Worm (Caenorhabditis elegans) whole organism, L2 larva: ENCODE data around the gene mthf-1.

Source experiments
- C34F6.9 ChIP-seq: fragments of 150-350 bp; optimal IDR thresholded peaks from 2 replicates; lab custom pipeline; 2014; ENCODE audit warnings: missing biosample characterization, missing genetic modification characterization
- R02D3.7 ChIP-seq: fragments of 150-350 bp; optimal IDR thresholded peaks from 2 replicates; lab custom pipeline; 2014; ENCODE audit warnings: missing biosample characterization, missing genetic modification characterization
- Y55F3AM.14 ChIP-seq: fragments of 200-800 bp; sonication (Bioruptor generic); optimal IDR thresholded peaks from 2 replicates; lab custom pipeline; 2018; ENCODE audit warnings: mild to moderate bottlenecking, missing genetic modification characterization, missing compliant biosample characterization
- aly-2 ChIP-seq: fragments of 150-350 bp; optimal IDR thresholded peaks from 2 replicates; lab custom pipeline; 2014; ENCODE audit warnings: missing biosample characterization, missing genetic modification characterization
- ama-1 ChIP-seq: fragments of 150-350 bp; optimal IDR thresholded peaks from 2 replicates; lab custom pipeline; 2018; ENCODE audit warnings: inconsistent platforms
- ceh-16 ChIP-seq: fragments of 150-350 bp; optimal IDR thresholded peaks from 2 replicates; lab custom pipeline; 2014; ENCODE audit warnings: missing biosample characterization, missing genetic modification characterization
- crh-2 ChIP-seq: sonication (generic microtip); optimal IDR thresholded peaks from 2 replicates; lab custom pipeline; 2017; ENCODE audit warnings: missing biosample characterization, missing genetic modification characterization
- egl-27 ChIP-seq: sonication (generic microtip); optimal IDR thresholded peaks from 3 replicates; lab custom pipeline; 2017; ENCODE audit warnings: missing biosample characterization, missing genetic modification reagents, missing genetic modification characterization
- elt-1 ChIP-seq: fragments of 150-350 bp; optimal IDR thresholded peaks from 2 replicates; lab custom pipeline; 2014; ENCODE audit warnings: missing biosample characterization, missing genetic modification characterization
- elt-3 ChIP-seq: sonication (generic microtip); optimal IDR thresholded peaks from 2 replicates; lab custom pipeline; 2017; ENCODE audit warnings: missing biosample characterization, missing genetic modification characterization
- fos-1 ChIP-seq: fragments of 150-350 bp; optimal IDR thresholded peaks from 2 replicates; lab custom pipeline; 2014; ENCODE audit warnings: missing biosample characterization, missing genetic modification characterization
- gmeb-1 ChIP-seq: fragments of 150-350 bp; optimal IDR thresholded peaks from 2 replicates; lab custom pipeline; 2014; ENCODE audit warnings: missing biosample characterization, missing genetic modification characterization
- lin-11 ChIP-seq: fragments of 150-350 bp; sonication (generic microtip); optimal IDR thresholded peaks from 2 replicates; lab custom pipeline; 2014; ENCODE audit warnings: missing biosample characterization, missing genetic modification characterization, inconsistent platforms, mixed read lengths
- lin-13 ChIP-seq: fragments of 150-350 bp; optimal IDR thresholded peaks from 2 replicates; lab custom pipeline; 2014; ENCODE audit warnings: missing biosample characterization, missing genetic modification reagents, missing genetic modification characterization
- mab-5 ChIP-seq: fragments of 150-350 bp; optimal IDR thresholded peaks from 2 replicates; lab custom pipeline; 2014; ENCODE audit warnings: missing biosample characterization, missing genetic modification characterization
- mbf-1 ChIP-seq: sonication (generic microtip); optimal IDR thresholded peaks from 2 replicates; lab custom pipeline; 2017; ENCODE audit warnings: missing biosample characterization, missing genetic modification characterization
- mdl-1 ChIP-seq, 2 experiments: fragments of 150-350 bp in 1 of 2; sonication (generic microtip) in 1 of 2; optimal IDR thresholded peaks; 2 replicates each; lab custom pipeline; 2017; ENCODE audit warnings: missing biosample characterization in 2 of 2, missing genetic modification characterization in 2 of 2
- nhr-10 ChIP-seq: sonication (generic microtip); optimal IDR thresholded peaks from 2 replicates; lab custom pipeline; 2017; ENCODE audit warnings: missing biosample characterization, missing genetic modification characterization
- nhr-129 ChIP-seq: fragments of 150-350 bp; optimal IDR thresholded peaks from 2 replicates; lab custom pipeline; 2014; ENCODE audit warnings: missing biosample characterization, missing genetic modification characterization
- nhr-21 ChIP-seq: fragments of 150-350 bp; optimal IDR thresholded peaks from 2 replicates; lab custom pipeline; 2014; ENCODE audit warnings: missing biosample characterization, missing genetic modification characterization
- nhr-25 ChIP-seq: fragments of 150-350 bp; sonication (generic microtip); optimal IDR thresholded peaks from 3 replicates; lab custom pipeline; 2014; ENCODE audit warnings: missing biosample characterization, missing genetic modification characterization
- nhr-6 ChIP-seq: fragments of 150-350 bp; optimal IDR thresholded peaks from 2 replicates; lab custom pipeline; 2014; ENCODE audit warnings: missing biosample characterization, missing genetic modification characterization
- peb-1 ChIP-seq: fragments of 150-350 bp; optimal IDR thresholded peaks from 2 replicates; lab custom pipeline; 2014; ENCODE audit warnings: missing biosample characterization, missing genetic modification characterization
- sem-4 ChIP-seq: fragments of 150-350 bp; optimal IDR thresholded peaks from 2 replicates; lab custom pipeline; 2014; ENCODE audit warnings: missing biosample characterization, missing genetic modification reagents, missing genetic modification characterization
- sma-3 ChIP-seq: sonication (generic microtip); optimal IDR thresholded peaks from 2 replicates; lab custom pipeline; 2016; ENCODE audit warnings: missing genetic modification reagents, missing genetic modification characterization, missing compliant biosample characterization
- sma-9 ChIP-seq, 2 experiments: fragments of 150-350 bp in 1 of 2; sonication (generic microtip) in 1 of 2; optimal IDR thresholded peaks; 2 replicates each; lab custom pipeline; 2014 to 2016; ENCODE audit warnings: missing genetic modification characterization in 2 of 2, mild to moderate bottlenecking in 1 of 2, missing biosample characterization in 1 of 2, missing compliant biosample characterization in 1 of 2, missing genetic modification reagents in 1 of 2, moderate library complexity in 1 of 2
- unc-39 ChIP-seq: fragments of 150-350 bp; optimal IDR thresholded peaks from 2 replicates; lab custom pipeline; 2014; ENCODE audit warnings: missing biosample characterization, missing genetic modification characterization
- unc-55 ChIP-seq: fragments of 150-350 bp; sonication (generic microtip); optimal IDR thresholded peaks from 3 replicates; lab custom pipeline; 2014; ENCODE audit warnings: missing biosample characterization, missing genetic modification reagents, missing genetic modification characterization
- unc-62 ChIP-seq: fragments of 150-350 bp; optimal IDR thresholded peaks from 2 replicates; lab custom pipeline; 2014; ENCODE audit warnings: missing biosample characterization, missing genetic modification reagents, missing genetic modification characterization
- ztf-1 ChIP-seq: fragments of 200-800 bp; sonication (Bioruptor generic); conservative IDR thresholded peaks from 2 replicates; pipeline ENCODE4 v1.3.6; 2022; ENCODE audit warnings: missing genetic modification characterization, missing compliant biosample characterization
- ztf-11 ChIP-seq: sonication (generic microtip); optimal IDR thresholded peaks from 2 replicates; lab custom pipeline; 2017; ENCODE audit warnings: missing biosample characterization, missing genetic modification characterization
- ztf-4 ChIP-seq: fragments of 150-350 bp; optimal IDR thresholded peaks from 2 replicates; lab custom pipeline; 2014; ENCODE audit warnings: missing biosample characterization, missing genetic modification characterization

Gene mthf-1

DNA sequence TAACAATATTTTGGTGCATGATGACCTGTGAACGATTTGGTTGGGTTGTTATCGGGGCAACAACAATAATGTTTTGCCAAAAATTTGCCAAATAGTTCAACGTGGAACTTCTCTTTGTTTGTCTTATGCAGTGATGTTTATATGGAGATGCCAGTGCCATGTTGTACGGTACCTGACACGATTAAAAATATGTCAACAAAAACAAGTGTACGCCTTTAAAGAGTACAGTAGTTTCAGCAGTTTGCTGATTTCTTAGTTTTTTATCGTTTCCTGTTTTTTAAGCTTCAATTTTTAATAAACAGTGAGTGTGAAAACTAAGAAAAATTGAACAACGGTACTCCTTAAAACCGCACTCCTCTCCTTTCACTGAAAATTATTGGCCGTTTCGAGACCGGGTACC lies 650 bp upstream of the mthf-1 start:
- TF ChIP-seq mab-5 (tag; lab: Kevin White, UChicago) (no peak), ama-1 (lab: Kevin White, UChicago) (no peak), lin-13 (GFP tag; lab: Kevin White, UChicago) (no peak), fos-1 (tag; lab: Kevin White, UChicago) (no peak), unc-39 (tag; lab: Kevin White, UChicago) (no peak), nhr-129 (tag; lab: Kevin White, UChicago) (no peak), sem-4 (tag; lab: Kevin White, UChicago) (no peak), elt-3 (tag; lab: Kevin White, UChicago) (no peak), elt-1 (tag; lab: Kevin White, UChicago) (no peak), crh-2 (tag; lab: Kevin White, UChicago) (no peak), aly-2 (tag; lab: Kevin White, UChicago) (no peak), unc-62 (GFP tag; lab: Kevin White, UChicago) (no peak)

DNA sequence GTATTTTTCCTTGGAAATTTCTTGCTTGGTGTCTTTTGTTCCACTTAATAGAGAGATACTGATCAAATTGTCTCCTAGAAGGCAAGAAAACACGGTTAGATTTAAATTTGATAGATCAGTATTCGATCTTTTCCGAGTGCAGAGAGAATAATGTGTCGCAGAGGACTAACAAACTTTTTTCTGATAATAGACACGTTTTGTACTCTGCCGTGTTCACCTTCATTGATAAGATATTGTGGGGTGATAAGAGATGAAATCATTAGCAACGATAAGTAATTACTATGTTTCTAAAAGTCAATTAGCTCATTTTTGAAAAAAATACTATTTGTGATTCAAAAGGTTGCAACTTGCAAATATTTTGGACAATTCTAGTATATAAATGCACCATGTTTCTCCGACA lies 908 bp downstream of the mthf-1 start:
- TF ChIP-seq gmeb-1 (tag; lab: Kevin White, UChicago): peak; percentile 12
- peak; percentile 2 for TF ChIP-seq nhr-21
- peak; percentile 82 for TF ChIP-seq fos-1 (tag; lab: Kevin White, UChicago)
- TF ChIP-seq lin-11 (tag; lab: Kevin White, UChicago): no peak
- TF ChIP-seq sma-3 (GFP tag; lab: Kevin White, UChicago): peak; percentile 2
- TF ChIP-seq mdl-1 (tag; optimal IDR thresholded peaks at IDR 0.05; lab: Kevin White, UChicago): no peak
- TF ChIP-seq crh-2 (tag; lab: Kevin White, UChicago): peak; percentile 50
- no peak for TF ChIP-seq Y55F3AM.14 (GFP tag; lab: Kevin White, UChicago)
- TF ChIP-seq egl-27 (tag; lab: Kevin White, UChicago): peak; percentile 29
- peak; percentile 85 for TF ChIP-seq sma-9 (GFP tag; optimal IDR thresholded peaks at IDR 0.05; lab: Kevin White, UChicago)
- TF ChIP-seq sma-9 (tag; optimal IDR thresholded peaks at IDR 0.05; lab: Kevin White, UChicago): no peak
- TF ChIP-seq, all 48 proteins: peak for 7

ce11 chrII:7776232-7776631 lies 1.4 kb downstream of the mthf-1 start:
- TF ChIP-seq nhr-25 (tag; lab: Kevin White, UChicago): peak; percentile 21
- no peak for TF ChIP-seq ceh-16 (tag; lab: Kevin White, UChicago)
- TF ChIP-seq, all 48 proteins: peak for 1

DNA sequence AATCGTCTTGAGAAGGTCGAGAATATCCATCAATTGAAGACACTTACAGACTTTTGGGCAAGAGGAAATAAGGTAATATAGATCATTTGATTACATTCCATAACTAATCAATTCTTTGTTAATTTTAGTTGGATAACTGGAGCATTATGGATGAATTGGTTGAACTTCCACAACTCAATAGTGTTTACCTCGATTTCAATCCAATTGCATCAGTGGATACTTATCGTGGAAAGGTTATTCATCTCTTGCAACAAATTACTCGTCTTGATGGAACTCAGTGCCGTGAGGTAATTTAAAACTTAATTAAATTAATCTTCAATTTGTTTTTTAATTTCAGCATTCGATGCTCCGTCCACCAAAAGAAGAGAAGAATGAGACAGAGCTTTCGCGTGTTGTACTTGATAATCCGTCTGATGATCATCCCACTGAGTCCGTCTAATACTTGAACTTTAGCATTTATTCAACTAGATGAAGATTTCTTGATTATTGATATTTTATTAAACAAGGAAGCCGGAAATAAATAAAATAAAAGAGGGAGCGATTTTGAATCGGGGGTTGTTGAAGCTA lies 4.1 kb downstream of the mthf-1 start:
- TF ChIP-seq sma-3 (GFP tag; lab: Kevin White, UChicago) (peak; percentile 20), nhr-25 (tag; lab: Kevin White, UChicago) (peak; percentile 33), elt-1 (tag; lab: Kevin White, UChicago) (no peak)
- TF ChIP-seq, all 48 proteins: peak for 2

DNA sequence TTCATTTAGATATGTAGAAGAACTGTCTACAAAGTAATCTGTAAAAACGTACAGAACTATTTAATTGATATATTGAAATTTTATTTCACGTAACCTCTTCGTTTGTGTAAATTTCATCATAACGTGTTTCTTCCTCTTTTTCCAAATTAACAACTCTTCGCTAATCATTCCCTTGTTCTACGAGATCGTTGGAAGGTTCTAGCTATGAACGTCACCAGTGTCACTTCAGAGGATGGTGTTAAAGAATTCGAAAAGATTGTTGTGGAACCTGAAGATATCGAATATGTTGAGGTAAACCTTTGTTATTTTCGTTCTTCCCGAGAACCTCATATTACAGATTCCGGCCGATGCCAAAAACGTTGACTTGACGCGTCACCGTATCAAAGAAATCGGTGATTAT lies 5.2 kb downstream of the mthf-1 start, which contains the start of gene C06A8.6:
TSS of gene C06A8.6 (plus strand) at position 89 of the 400 bp plus-strand sequence.
- TF ChIP-seq mbf-1: no peak
- TF ChIP-seq, all 48 proteins: peak for 0

- TF ChIP-seq sma-3 (GFP tag; lab: Kevin White, UChicago): no peak
- TF ChIP-seq unc-55: no peak
- no peak for TF ChIP-seq nhr-6
- no peak for TF ChIP-seq peb-1
- TF ChIP-seq ztf-11: no peak
- TF ChIP-seq lin-13 (GFP tag; lab: Kevin White, UChicago): no peak
- no peak for TF ChIP-seq elt-3 (tag; lab: Kevin White, UChicago)
- no peak for TF ChIP-seq ztf-4 (tag; lab: Kevin White, UChicago)
- no peak for TF ChIP-seq nhr-10 (tag; lab: Kevin White, UChicago)
- TF ChIP-seq, all 48 proteins: peak for 0
Observed at ce11 chrII:7771917-7772316, 5.7 kb downstream of the mthf-1 start, which contains the start of gene C06A8.8. Gene C06A8.8 (minus strand): TSS chrII:7772017.

ce11 chrII:7770253-7770652 lies 7.4 kb downstream of the mthf-1 start:
- TF ChIP-seq lin-13 (GFP tag; lab: Kevin White, UChicago): no peak
- no peak for TF ChIP-seq sma-9 (GFP tag; optimal IDR thresholded peaks at IDR 0.05; lab: Kevin White, UChicago)
- TF ChIP-seq sma-9 (tag; optimal IDR thresholded peaks at IDR 0.05; lab: Kevin White, UChicago): no peak
- no peak for TF ChIP-seq unc-55
- TF ChIP-seq nhr-10 (tag; lab: Kevin White, UChicago): no peak
- no peak for TF ChIP-seq ceh-16 (tag; lab: Kevin White, UChicago)
- TF ChIP-seq nhr-129 (tag; lab: Kevin White, UChicago): no peak
- TF ChIP-seq ztf-4 (tag; lab: Kevin White, UChicago): no peak
- no peak for TF ChIP-seq nhr-25 (tag; lab: Kevin White, UChicago)
- TF ChIP-seq mab-5 (tag; lab: Kevin White, UChicago): no peak
- no peak for TF ChIP-seq C34F6.9 (tag; lab: Kevin White, UChicago)
- TF ChIP-seq R02D3.7: no peak
- no peak for TF ChIP-seq mdl-1 (tag; optimal IDR thresholded peaks at IDR 0.05; lab: Kevin White, UChicago)
- TF ChIP-seq ztf-1 (GFP tag; lab: Robert Waterston, UW): no peak
- no peak for TF ChIP-seq elt-3 (tag; lab: Kevin White, UChicago)
